Worm (Caenorhabditis elegans): Measurements from ENCODE around the gene F58E1.13.

F58E1.13 gene

DNA sequence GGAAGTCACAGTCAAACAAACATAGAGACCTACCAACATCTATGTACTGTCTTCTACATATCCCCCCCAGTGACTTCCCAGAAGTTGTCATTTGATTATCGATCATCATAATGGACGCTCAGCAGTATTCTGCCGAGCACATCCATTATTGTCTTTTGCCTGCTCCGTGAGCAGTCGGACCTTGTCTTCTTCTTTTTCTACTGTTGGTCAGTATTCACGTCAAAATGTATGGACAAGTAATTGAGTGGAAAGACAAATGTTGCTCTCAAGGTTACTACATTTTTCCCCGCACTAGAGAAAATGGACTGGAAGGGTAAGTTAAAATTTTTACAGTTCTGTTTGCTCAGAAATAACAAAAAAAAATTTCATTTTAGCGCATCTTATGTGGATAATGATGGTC, 40.8 kb downstream of the F58E1.13 start, which contains the start of gene btb-12:
Gene btb-12, plus strand, starts transcription at position 301 of the 400 bp plus-strand sequence.
- TF ChIP-seq unc-62 (GFP tag; optimal IDR thresholded peaks at IDR 0.05) (no peak), ceh-39 (tag; optimal IDR thresholded peaks at IDR 0.05) (peak; percentile 6), nhr-76 (tag; optimal IDR thresholded peaks at IDR 0.05) (no peak), elt-3 (tag; optimal IDR thresholded peaks at IDR 0.05) (no peak), nhr-237 (tag; optimal IDR thresholded peaks at IDR 0.05) (no peak)

DNA sequence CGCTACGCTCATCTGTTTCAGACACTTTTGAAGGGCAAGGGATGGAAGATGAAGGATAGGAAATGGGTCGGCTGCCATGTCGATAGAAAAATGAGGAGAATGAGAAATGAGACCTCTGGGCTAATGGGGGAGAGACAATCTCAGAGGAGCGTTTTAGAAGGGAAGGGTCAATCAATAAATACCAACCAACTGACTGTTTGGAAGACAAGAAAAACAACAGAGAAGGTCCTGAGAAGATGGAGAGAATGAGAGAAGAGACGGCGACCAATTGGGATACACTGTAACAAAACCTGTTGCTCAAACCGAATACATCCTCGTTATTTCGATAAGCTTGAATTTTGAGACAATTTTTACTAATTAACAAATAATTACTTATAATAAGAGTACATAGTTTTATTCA, 42.3 kb downstream of the F58E1.13 start, which contains the start of gene fbxb-15:
Gene fbxb-15, minus strand, starts transcription at position 101 of the 400 bp plus-strand sequence.
- no peak for TF ChIP-seq unc-39 (tag; optimal IDR thresholded peaks at IDR 0.05)
- no peak for TF ChIP-seq elt-1 (tag; optimal IDR thresholded peaks at IDR 0.05; ENCODE audit: borderline replicate concordance, insufficient read depth)
- no peak for TF ChIP-seq ztf-11 (tag; optimal IDR thresholded peaks at IDR 0.05)
- TF ChIP-seq M03D4.4 (tag; optimal IDR thresholded peaks at IDR 0.05), result no peak
- no peak for TF ChIP-seq mab-5 (tag; optimal IDR thresholded peaks at IDR 0.05)
- no peak for TF ChIP-seq ceh-43 (GFP tag; optimal IDR thresholded peaks at IDR 0.05)
- TF ChIP-seq ces-1 (GFP tag; optimal IDR thresholded peaks at IDR 0.05), result no peak
- TF ChIP-seq bed-3 (GFP tag; optimal IDR thresholded peaks at IDR 0.05), result no peak
- TF ChIP-seq unc-62 (GFP tag; optimal IDR thresholded peaks at IDR 0.05), result no peak
- TF ChIP-seq sem-2 (GFP tag; optimal IDR thresholded peaks at IDR 0.05), result no peak
- TF ChIP-seq nhr-2 (tag; optimal IDR thresholded peaks at IDR 0.05), result no peak
- TF ChIP-seq zip-8 (tag; optimal IDR thresholded peaks at IDR 0.05), result no peak
- no peak for TF ChIP-seq nhr-28 (tag; optimal IDR thresholded peaks at IDR 0.05)
- TF ChIP-seq ham-2 (GFP tag; optimal IDR thresholded peaks at IDR 0.05), result no peak
- no peak for TF ChIP-seq mls-2 (tag; optimal IDR thresholded peaks at IDR 0.05)
- TF ChIP-seq lin-13 (tag; optimal IDR thresholded peaks at IDR 0.05), result no peak
- no peak for TF ChIP-seq pha-4 (tag; optimal IDR thresholded peaks at IDR 0.05)

DNA sequence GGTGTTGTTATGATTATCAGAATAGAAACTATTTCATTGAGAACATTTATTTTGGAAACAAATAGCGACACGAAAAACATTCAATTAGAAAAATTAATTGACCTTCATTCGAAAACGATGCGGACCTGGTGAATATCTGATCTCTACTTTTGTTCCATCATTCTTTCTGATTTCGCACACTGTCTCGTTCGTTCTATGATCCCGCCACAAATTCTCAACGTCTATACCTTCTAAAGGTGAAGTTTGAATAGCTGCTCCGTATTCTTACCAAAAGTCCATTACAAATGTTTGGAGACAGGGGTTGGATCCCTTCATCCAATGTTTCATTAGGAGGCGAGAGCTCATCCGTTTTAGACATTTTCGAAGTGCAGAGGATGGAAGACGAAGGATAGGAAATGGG, 43.9 kb downstream of the F58E1.13 start, which contains the start of gene fbxb-16:
Gene fbxb-16, minus strand, starts transcription at position 101 of the 400 bp plus-strand sequence.
- TF ChIP-seq cnd-1 (tag; optimal IDR thresholded peaks at IDR 0.05) (no peak), pha-4 (tag; optimal IDR thresholded peaks at IDR 0.05) (no peak), snpc-4 (tag; optimal IDR thresholded peaks at IDR 0.05) (no peak), ceh-39 (tag; optimal IDR thresholded peaks at IDR 0.05) (no peak), ham-2 (GFP tag; optimal IDR thresholded peaks at IDR 0.05) (no peak), lin-13 (tag; optimal IDR thresholded peaks at IDR 0.05) (no peak), unc-39 (tag; optimal IDR thresholded peaks at IDR 0.05) (no peak), unc-120 (tag; optimal IDR thresholded peaks at IDR 0.05; ENCODE audit: poor library complexity, severe bottlenecking) (no peak), sem-2 (GFP tag; optimal IDR thresholded peaks at IDR 0.05) (no peak)

DNA sequence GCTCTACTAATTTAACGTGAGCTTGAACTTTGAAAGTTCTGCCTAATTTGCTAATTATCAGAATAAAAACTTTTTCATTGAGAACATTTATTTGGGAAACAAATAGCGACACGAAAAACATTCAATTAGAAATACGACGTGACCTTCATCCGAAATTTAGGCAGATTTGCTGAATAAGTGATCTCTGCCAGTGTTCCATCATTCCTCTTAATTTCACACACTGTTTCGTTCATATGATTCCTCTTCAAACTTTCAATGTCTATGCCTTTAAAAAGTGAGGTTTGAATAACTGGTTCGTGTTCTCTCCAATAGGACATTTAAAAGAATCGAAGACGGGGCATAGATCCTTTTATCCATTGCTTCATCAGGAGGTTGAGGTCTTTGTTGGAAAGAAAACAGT, 45.2 kb downstream of the F58E1.13 start, which contains the start of gene fbxb-20:
Gene fbxb-20, minus strand, starts transcription at position 101 of the 400 bp plus-strand sequence.
- TF ChIP-seq ces-1 (GFP tag; optimal IDR thresholded peaks at IDR 0.05), result no peak
- no peak for TF ChIP-seq ham-2 (GFP tag; optimal IDR thresholded peaks at IDR 0.05)
- TF ChIP-seq flh-1 (GFP tag; optimal IDR thresholded peaks at IDR 0.05), result no peak
- TF ChIP-seq ztf-11 (tag; optimal IDR thresholded peaks at IDR 0.05), result no peak
- no peak for TF ChIP-seq blmp-1 (tag; optimal IDR thresholded peaks at IDR 0.05)
- no peak for TF ChIP-seq elt-1 (tag; optimal IDR thresholded peaks at IDR 0.05; ENCODE audit: borderline replicate concordance, insufficient read depth)
- no peak for TF ChIP-seq unc-120 (tag; optimal IDR thresholded peaks at IDR 0.05; ENCODE audit: poor library complexity, severe bottlenecking)
- TF ChIP-seq M03D4.4 (tag; optimal IDR thresholded peaks at IDR 0.05), result no peak

DNA sequence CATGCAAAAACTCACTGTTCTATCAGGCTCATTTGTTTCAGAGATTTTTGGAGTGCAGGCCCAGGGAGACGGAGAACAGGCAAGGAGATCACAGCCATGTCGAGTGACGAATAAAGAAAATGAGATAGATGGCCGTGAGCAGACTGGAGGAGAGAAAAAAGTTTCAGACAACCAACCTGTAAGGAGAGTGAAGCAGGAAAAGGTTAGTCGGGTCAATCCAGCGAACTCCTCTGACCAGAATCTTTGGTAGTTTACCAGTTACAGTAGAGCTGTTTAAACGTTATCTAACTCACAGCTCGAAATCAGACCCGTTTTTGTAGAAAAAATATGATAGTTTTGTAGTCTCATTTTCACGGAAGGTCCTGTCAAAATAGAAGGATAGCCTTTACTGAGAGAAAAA, 46.9 kb downstream of the F58E1.13 start, which contains the start of gene fbxb-21:
Gene fbxb-21, minus strand, starts transcription at position 101 of the 400 bp plus-strand sequence.
- TF ChIP-seq sem-2 (GFP tag; optimal IDR thresholded peaks at IDR 0.05), result no peak
- no peak for TF ChIP-seq mep-1 (tag; optimal IDR thresholded peaks at IDR 0.05)
- TF ChIP-seq sptf-1 (tag; optimal IDR thresholded peaks at IDR 0.05), result no peak

DNA sequence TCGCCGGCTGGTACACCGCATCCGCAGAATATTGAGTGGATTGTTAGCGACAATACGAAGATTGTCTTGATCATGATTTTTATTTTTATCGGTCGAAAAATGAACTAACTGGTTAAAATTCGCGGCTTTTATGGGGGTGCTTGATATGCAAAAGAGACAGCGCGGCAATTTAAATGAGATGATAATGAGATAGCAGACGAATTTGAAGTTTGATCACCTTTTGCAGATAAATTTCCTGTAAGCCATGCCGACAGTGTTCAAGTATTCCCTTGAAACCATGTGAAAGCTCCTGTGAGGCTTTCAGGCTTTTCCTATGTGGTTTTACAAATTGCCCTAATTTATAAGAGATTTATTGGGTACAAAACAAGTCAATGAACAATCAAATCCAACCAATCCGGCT, 49.5 kb downstream of the F58E1.13 start, which contains the start of gene ZC204.17:
Gene ZC204.17, minus strand, starts transcription at position 101 of the 400 bp plus-strand sequence.
- TF ChIP-seq flh-1 (GFP tag; optimal IDR thresholded peaks at IDR 0.05), result no peak
- no peak for TF ChIP-seq unc-39 (tag; optimal IDR thresholded peaks at IDR 0.05)
- TF ChIP-seq nhr-237 (tag; optimal IDR thresholded peaks at IDR 0.05), result no peak
